Fruit fly (Drosophila melanogaster) whole organism, embryonic: ENCODE results near the gene CG31788.
A peak's percentile ranks its signal among the peaks of the same experiment; 100 is the strongest.

Source experiments
- Abd-B ChIP-seq: fragments of 200-800 bp; sonication (Bioruptor generic); optimal IDR thresholded peaks from 2 replicates; lab custom pipeline; 2018; ENCODE audit warnings: missing biosample characterization, mild to moderate bottlenecking, missing genetic modification characterization, moderate library complexity
- Awh ChIP-seq: fragments of 200-800 bp; sonication (Bioruptor generic); IDR thresholded peaks from 2 replicates; pipeline ENCODE4, ENCODE4 v1.3.6; 2022; ENCODE audit warnings: missing biosample characterization, missing genetic modification characterization
- CG12219 ChIP-seq: fragments of 200-800 bp; sonication (Bioruptor generic); optimal IDR thresholded peaks from 3 replicates; lab custom pipeline; 2018; ENCODE audit warnings: missing biosample characterization, mild to moderate bottlenecking, missing genetic modification characterization
- CG12236 ChIP-seq: fragments of 200-800 bp; sonication (Bioruptor generic); optimal IDR thresholded peaks from 2 replicates; lab custom pipeline; 2016; ENCODE audit warnings: missing biosample characterization, missing genetic modification characterization
- CG1602 ChIP-seq: fragments of 200-800 bp; sonication (Bioruptor generic); optimal IDR thresholded peaks from 3 replicates; lab custom pipeline; 2016; ENCODE audit warnings: missing biosample characterization, missing genetic modification characterization
- CG32532 ChIP-seq: fragments of 200-800 bp; sonication (Bioruptor generic); IDR thresholded peaks from 2 replicates; pipeline ENCODE4 v1.3.6; 2022; ENCODE audit warnings: missing biosample characterization, missing genetic modification characterization
- CG3995 ChIP-seq: fragments of 200-800 bp; sonication (Bioruptor generic); optimal IDR thresholded peaks from 3 replicates; lab custom pipeline; 2016; ENCODE audit warnings: missing biosample characterization, missing genetic modification characterization
- CG4328 ChIP-seq: fragments of 200-800 bp; sonication (Bioruptor generic); optimal IDR thresholded peaks from 3 replicates; lab custom pipeline; 2017; ENCODE audit warnings: missing biosample characterization, missing genetic modification reagents, missing genetic modification characterization
- CG4360 ChIP-seq: fragments of 200-800 bp; sonication (Bioruptor generic); IDR thresholded peaks from 2 replicates; pipeline ENCODE4 v1.3.6; 2022; ENCODE audit warnings: missing biosample characterization, missing genetic modification characterization
- CG4404 ChIP-seq: fragments of 200-800 bp; sonication (Bioruptor generic); IDR thresholded peaks from 2 replicates; pipeline ENCODE4 v1.3.6; 2022; ENCODE audit warnings: missing biosample characterization, missing genetic modification characterization
- CG4424 ChIP-seq: fragments of 200-800 bp; sonication (Bioruptor generic); optimal IDR thresholded peaks from 3 replicates; lab custom pipeline; 2016; ENCODE audit warnings: missing biosample characterization, missing genetic modification characterization
- CG6175 ChIP-seq: fragments of 200-800 bp; sonication (Bioruptor generic); IDR thresholded peaks from 3 replicates; pipeline ENCODE4 v1.3.6; 2022; ENCODE audit warnings: missing biosample characterization, missing genetic modification characterization
- CG6854 ChIP-seq: fragments of 200-800 bp; sonication (Bioruptor generic); optimal IDR thresholded peaks from 3 replicates; lab custom pipeline; 2017; ENCODE audit warnings: missing biosample characterization, mild to moderate bottlenecking, missing genetic modification characterization
- CG7786 ChIP-seq: fragments of 200-800 bp; sonication (Bioruptor generic); optimal IDR thresholded peaks from 2 replicates; lab custom pipeline; 2016; ENCODE audit warnings: missing biosample characterization, missing genetic modification characterization
- CG8924 ChIP-seq: fragments of 200-800 bp; optimal IDR thresholded peaks from 3 replicates; lab custom pipeline; 2019; ENCODE audit warnings: missing biosample characterization, mild to moderate bottlenecking, missing genetic modification characterization, moderate library complexity
- CG9437 ChIP-seq: fragments of 200-800 bp; sonication (Bioruptor generic); optimal IDR thresholded peaks from 2 replicates; lab custom pipeline; 2018; ENCODE audit warnings: missing biosample characterization, mild to moderate bottlenecking, missing genetic modification characterization
- CG9876 ChIP-seq: fragments of 200-800 bp; sonication (Bioruptor generic); optimal IDR thresholded peaks from 2 replicates; lab custom pipeline; 2016; ENCODE audit warnings: missing biosample characterization, missing genetic modification characterization
- Dfd ChIP-seq, 2 experiments: fragments of >200 bp; optimal IDR thresholded peaks; 2 replicates each; lab custom pipeline; 2017; ENCODE audit warnings: missing biosample characterization in 2 of 2, missing genetic modification characterization in 2 of 2
- H2.0 ChIP-seq: fragments of 200-800 bp; sonication (Bioruptor generic); IDR thresholded peaks from 2 replicates; pipeline ENCODE4 v1.3.6; 2022; ENCODE audit warnings: missing biosample characterization, missing genetic modification characterization
- HHEX ChIP-seq: fragments of 200-800 bp; sonication (Bioruptor generic); optimal IDR thresholded peaks from 3 replicates; lab custom pipeline; 2017; ENCODE audit warnings: missing biosample characterization, mild to moderate bottlenecking, missing genetic modification characterization, missing genetic modification reagents
- Hr39 ChIP-seq: fragments of >200 bp; optimal IDR thresholded peaks from 2 replicates; lab custom pipeline; 2017
- Myb ChIP-seq: fragments of 200-800 bp; sonication (Bioruptor generic); optimal IDR thresholded peaks from 2 replicates; lab custom pipeline; 2016; ENCODE audit warnings: missing biosample characterization, missing genetic modification characterization
- Spps ChIP-seq: fragments of 200-800 bp; sonication (Bioruptor generic); optimal IDR thresholded peaks from 2 replicates; lab custom pipeline; 2018; ENCODE audit warnings: missing biosample characterization, mild to moderate bottlenecking, missing genetic modification characterization
- Sry-δ ChIP-seq: fragments of 200-800 bp; sonication (Bioruptor generic); optimal IDR thresholded peaks from 2 replicates; lab custom pipeline; 2016; ENCODE audit warnings: missing biosample characterization, missing genetic modification characterization
- Ssrp ChIP-seq: fragments of 200-800 bp; sonication (Bioruptor generic); optimal IDR thresholded peaks from 2 replicates; lab custom pipeline; 2018; ENCODE audit warnings: missing biosample characterization, mild to moderate bottlenecking, missing genetic modification characterization, moderate library complexity
- ap ChIP-seq: fragments of 200-800 bp; sonication (Bioruptor generic); IDR thresholded peaks from 2 replicates; pipeline ENCODE4 v1.3.6; 2022; ENCODE audit warnings: missing biosample characterization, missing genetic modification characterization
- ara ChIP-seq: fragments of 200-800 bp; sonication (Bioruptor generic); IDR thresholded peaks from 2 replicates; pipeline ENCODE4 v1.3.6; 2022; ENCODE audit warnings: missing biosample characterization, missing genetic modification characterization
- ash1 ChIP-seq: fragments of 200-800 bp; sonication (Bioruptor generic); optimal IDR thresholded peaks from 2 replicates; lab custom pipeline; 2018; ENCODE audit warnings: missing biosample characterization, mild to moderate bottlenecking, missing genetic modification characterization
- btn ChIP-seq: fragments of 200-800 bp; sonication (Bioruptor generic); optimal IDR thresholded peaks from 2 replicates; lab custom pipeline; 2016; ENCODE audit warnings: missing biosample characterization, missing genetic modification characterization
- caup ChIP-seq: fragments of 200-800 bp; sonication (Bioruptor generic); optimal IDR thresholded peaks from 3 replicates; lab custom pipeline; 2017; ENCODE audit warnings: missing biosample characterization, mild to moderate bottlenecking, missing genetic modification characterization, moderate library complexity; ENCODE audit not compliant: severe bottlenecking
- chm ChIP-seq: fragments of 200-800 bp; sonication (Bioruptor generic); IDR thresholded peaks from 2 replicates; pipeline ENCODE4 v1.3.6; 2022; ENCODE audit warnings: missing biosample characterization, missing genetic modification characterization
- da ChIP-seq: fragments of 200-800 bp; sonication (Bioruptor generic); optimal IDR thresholded peaks from 2 replicates; lab custom pipeline; 2016; ENCODE audit warnings: missing biosample characterization, missing genetic modification characterization
- ewg ChIP-seq: fragments of 200-800 bp; sonication (Bioruptor generic); optimal IDR thresholded peaks from 3 replicates; lab custom pipeline; 2017; ENCODE audit warnings: mild to moderate bottlenecking, missing biosample characterization, missing genetic modification reagents, missing genetic modification characterization
- ftz-f1 ChIP-seq: fragments of 200-800 bp; sonication (Bioruptor generic); optimal IDR thresholded peaks from 2 replicates; lab custom pipeline; 2016; ENCODE audit warnings: missing biosample characterization, missing genetic modification characterization
- fu2 ChIP-seq: fragments of 200-800 bp; sonication (Bioruptor generic); optimal IDR thresholded peaks from 2 replicates; lab custom pipeline; 2016; ENCODE audit warnings: missing biosample characterization, missing genetic modification characterization
- gt ChIP-seq: fragments of 200-800 bp; sonication (Bioruptor generic); IDR thresholded peaks from 2 replicates; pipeline ENCODE4 v1.3.6; 2022; ENCODE audit warnings: missing biosample characterization, missing genetic modification characterization
- ham ChIP-seq: fragments of 200-800 bp; sonication (Bioruptor generic); IDR thresholded peaks from 2 replicates; pipeline ENCODE4 v1.3.6; 2022; ENCODE audit warnings: missing biosample characterization, missing genetic modification characterization
- hb ChIP-seq: fragments of 200-800 bp; sonication (Bioruptor generic); IDR thresholded peaks from 3 replicates; pipeline ENCODE4 v1.3.6; 2022; ENCODE audit warnings: missing biosample characterization, missing genetic modification characterization; ENCODE audit not compliant: partially characterized antibody
- kah ChIP-seq: fragments of 200-800 bp; sonication (Bioruptor generic); optimal IDR thresholded peaks from 2 replicates; lab custom pipeline; 2018; ENCODE audit warnings: missing biosample characterization, mild to moderate bottlenecking, missing genetic modification characterization
- lab ChIP-seq: fragments of 200-800 bp; sonication (Bioruptor generic); optimal IDR thresholded peaks from 3 replicates; lab custom pipeline; 2017; ENCODE audit warnings: missing biosample characterization, missing genetic modification characterization, mild to moderate bottlenecking, moderate library complexity, missing genetic modification reagents
- phol ChIP-seq: fragments of 200-800 bp; sonication (Bioruptor generic); optimal IDR thresholded peaks from 3 replicates; lab custom pipeline; 2018; ENCODE audit warnings: missing biosample characterization, mild to moderate bottlenecking, missing genetic modification characterization, moderate library complexity
- pita ChIP-seq: fragments of 200-800 bp; sonication (Bioruptor generic); optimal IDR thresholded peaks from 2 replicates; lab custom pipeline; 2017; ENCODE audit warnings: missing biosample characterization, mild to moderate bottlenecking, missing genetic modification characterization
- seq ChIP-seq: fragments of 200-800 bp; sonication (Bioruptor generic); IDR thresholded peaks from 2 replicates; pipeline ENCODE4 v1.3.6; 2022; ENCODE audit warnings: missing biosample characterization, missing genetic modification characterization
- slou ChIP-seq: fragments of 200-800 bp; sonication (Bioruptor generic); optimal IDR thresholded peaks from 3 replicates; lab custom pipeline; 2016; ENCODE audit warnings: missing biosample characterization, missing genetic modification characterization
- sna ChIP-seq: fragments of 200-800 bp; sonication (Bioruptor generic); IDR thresholded peaks from 2 replicates; pipeline ENCODE4 v1.3.6; 2022; ENCODE audit warnings: missing biosample characterization, missing genetic modification characterization; ENCODE audit not compliant: partially characterized antibody
- tup ChIP-seq: fragments of 200-800 bp; sonication (Bioruptor generic); optimal IDR thresholded peaks from 2 replicates; lab custom pipeline; 2016; ENCODE audit warnings: missing biosample characterization, mild to moderate bottlenecking, missing genetic modification characterization, moderate library complexity
- twi ChIP-seq: fragments of 200-800 bp; optimal IDR thresholded peaks from 2 replicates; lab custom pipeline; 2019; ENCODE audit warnings: missing biosample characterization, mild to moderate bottlenecking, missing genetic modification characterization, moderate library complexity
- unpg ChIP-seq: fragments of 200-800 bp; sonication (Bioruptor generic); optimal IDR thresholded peaks from 3 replicates; lab custom pipeline; 2018; ENCODE audit warnings: missing biosample characterization, mild to moderate bottlenecking, missing genetic modification characterization, moderate library complexity
- usp ChIP-seq: fragments of >200 bp; optimal IDR thresholded peaks from 2 replicates; lab custom pipeline; 2017; ENCODE audit warnings: missing biosample characterization, missing genetic modification characterization
- zen2 ChIP-seq: fragments of 200-800 bp; sonication (Bioruptor generic); IDR thresholded peaks from 3 replicates; pipeline ENCODE4 v1.3.6; 2022; ENCODE audit warnings: missing biosample characterization, missing genetic modification characterization; ENCODE audit not compliant: partially characterized antibody

CG31788 gene

dm6 chr2L:18305057-18305829, 47.5 kb upstream of the CG31788 start (continued):
- TF ChIP-seq CG4424 (peak; percentile 65), Myb (GFP tag; lab: Kevin White, UChicago) (no peak), Hr39 (lab: Kevin White, UChicago) (no peak), ewg (GFP tag; lab: Kevin White, UChicago) (peak; percentile 33), CG6175 (no peak), CG12236 (GFP tag; lab: Kevin White, UChicago) (no peak), seq (GFP tag; lab: Robert Waterston, UW) (no peak), Dfd (GFP tag; optimal IDR thresholded peaks at IDR 0.05; lab: Kevin White, UChicago) (no peak), pita (no peak), phol (tag; lab: Kevin White, UChicago) (peak; percentile 89), usp (GFP tag; lab: Kevin White, UChicago) (no peak), unpg (GFP tag; lab: Kevin White, UChicago) (peak; percentile 68), CG4360 (GFP tag; lab: Robert Waterston, UW) (0 out of 2 replicates have a peak, but pooled peaks have one; percentile 15), zen2 (GFP tag; lab: Robert Waterston, UW) (no peak), Ssrp (tag; lab: Kevin White, UChicago) (peak; percentile 75), ftz-f1 (no peak), Awh (GFP tag; lab: Robert Waterston, UW) (no peak), kah (GFP tag; lab: Kevin White, UChicago) (peak; percentile 31), CG4404 (GFP tag; lab: Robert Waterston, UW) (peak; percentile 87), chm (GFP tag; lab: Robert Waterston, UW) (no peak; the same call in 1 of the 2 replicates), hb (GFP tag; lab: Robert Waterston, UW) (no peak), Sry-δ (GFP tag; lab: Kevin White, UChicago) (no peak), sna (no peak), CG7786 (GFP tag; lab: Kevin White, UChicago) (no peak), CG4328 (GFP tag; lab: Kevin White, UChicago) (no peak), H2.0 (GFP tag; lab: Robert Waterston, UW) (no peak), CG6854 (GFP tag; lab: Kevin White, UChicago) (no peak), Abd-B (peak; percentile 48), da (no peak), ash1 (GFP tag; lab: Kevin White, UChicago) (no peak), twi (tag; lab: Kevin White, UChicago) (peak; percentile 28), lab (peak; percentile 24), CG9437 (GFP tag; lab: Kevin White, UChicago) (peak; percentile 62), tup (no peak), gt (GFP tag; lab: Robert Waterston, UW) (0 out of 2 replicates have a peak, but pooled peaks have one; percentile 30), fu2 (GFP tag; lab: Kevin White, UChicago) (no peak), slou (GFP tag; lab: Kevin White, UChicago) (no peak), ham (GFP tag; lab: Robert Waterston, UW) (no peak), HHEX (GFP tag; lab: Kevin White, UChicago) (no peak), ara (GFP tag; lab: Robert Waterston, UW) (peak; percentile 47; the same call in 1 of the 2 replicates), Spps (tag; lab: Kevin White, UChicago) (peak; percentile 83), CG9876 (GFP tag; lab: Kevin White, UChicago) (no peak), caup (GFP tag; lab: Kevin White, UChicago) (no peak), ap (GFP tag; lab: Robert Waterston, UW) (no peak), CG1602 (GFP tag; lab: Kevin White, UChicago) (peak; percentile 66), CG32532 (GFP tag; lab: Robert Waterston, UW) (no peak), btn (GFP tag; lab: Kevin White, UChicago) (no peak), CG8924 (peak; percentile 76), CG3995 (GFP tag; lab: Kevin White, UChicago) (no peak), CG12219 (GFP tag; lab: Kevin White, UChicago) (no peak)
